Fruit fly (Drosophila melanogaster): ENCODE measurements around the gene SP555.

DNA sequence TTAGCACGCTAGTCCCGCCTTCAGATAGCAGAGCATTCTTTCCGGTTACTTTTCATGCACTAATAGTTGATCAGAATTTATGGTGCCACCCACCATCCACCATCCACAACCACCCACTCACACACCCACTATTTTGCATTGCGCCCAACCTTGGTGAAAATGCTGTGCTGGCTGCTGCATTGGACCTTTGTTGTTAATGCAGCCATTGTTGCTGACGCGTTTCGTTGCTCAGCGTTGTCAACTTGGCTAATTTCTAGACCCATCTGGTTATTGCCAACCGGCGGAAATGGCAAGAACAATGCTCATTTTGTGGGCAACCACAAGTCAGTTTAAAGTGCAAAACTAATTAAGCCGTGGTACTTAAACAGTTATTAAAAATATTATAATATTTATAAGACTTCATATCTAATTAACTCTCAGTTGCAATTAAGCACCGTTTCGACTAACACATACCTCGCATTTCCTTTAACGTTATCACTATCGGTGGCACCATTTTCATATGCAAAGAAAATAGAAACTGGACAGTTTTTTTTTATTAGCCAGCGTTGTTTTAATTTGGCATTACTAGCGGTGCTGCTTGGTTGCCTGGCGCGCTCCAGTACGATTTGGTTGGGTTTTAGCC, 51.3 kb downstream of the SP555 start:
- TF ChIP-seq CG8159 (tag; optimal IDR thresholded peaks at IDR 0.05) (no peak), Ets98B (GFP tag; IDR thresholded peaks at IDR 0.05) (no peak), CG8301 (tag; optimal IDR thresholded peaks at IDR 0.05) (no peak), rn (GFP tag; IDR thresholded peaks at IDR 0.05) (no peak), CG10348 (GFP tag; IDR thresholded peaks at IDR 0.05) (no peak), CG15710 (tag; optimal IDR thresholded peaks at IDR 0.05) (no peak)
